Worm (Caenorhabditis elegans) whole organism, young adult: ENCODE measurements around the gene T01D1.5.

ENCODE experiments used
- D2030.7 ChIP-seq: fragments of 200-800 bp; sonication (Bioruptor generic); IDR thresholded peaks from 2 replicates; pipeline ENCODE4 v1.3.6; 2022; ENCODE audit warnings: missing genetic modification reagents, missing genetic modification characterization, missing compliant biosample characterization
- F10E7.11 ChIP-seq: sonication (generic microtip); optimal IDR thresholded peaks from 2 replicates; lab custom pipeline; 2017; ENCODE audit warnings: mild to moderate bottlenecking, missing genetic modification characterization, moderate library complexity, missing compliant biosample characterization
- F39B2.1 ChIP-seq: fragments of 200-800 bp; sonication (Bioruptor generic); IDR thresholded peaks from 2 replicates; pipeline ENCODE4 v1.3.6; 2022; ENCODE audit warnings: missing genetic modification reagents, missing genetic modification characterization, missing compliant biosample characterization
- F57A8.1 ChIP-seq: fragments of 200-800 bp; sonication (Bioruptor generic); optimal IDR thresholded peaks from 2 replicates; lab custom pipeline; 2018; ENCODE audit warnings: mild to moderate bottlenecking, missing genetic modification characterization, moderate library complexity, missing compliant biosample characterization
- F57C9.4 ChIP-seq: sonication (generic microtip); optimal IDR thresholded peaks from 2 replicates; lab custom pipeline; 2017; ENCODE audit warnings: mild to moderate bottlenecking, missing genetic modification characterization, missing compliant biosample characterization
- aptf-2 ChIP-seq: fragments of 200-800 bp; sonication (Bioruptor generic); conservative IDR thresholded peaks from 2 replicates; pipeline ENCODE4 v1.3.6; 2022; ENCODE audit warnings: missing genetic modification reagents, missing genetic modification characterization, missing compliant biosample characterization
- bed-2 ChIP-seq: fragments of 200-800 bp; sonication (Bioruptor generic); IDR thresholded peaks from 2 replicates; pipeline ENCODE4 v1.3.6; 2022; ENCODE audit warnings: missing genetic modification reagents, missing genetic modification characterization, missing compliant biosample characterization
- ceh-100 ChIP-seq: fragments of 200-800 bp; sonication (Bioruptor generic); IDR thresholded peaks from 2 replicates; pipeline ENCODE4 v1.3.6; 2022; ENCODE audit warnings: missing genetic modification reagents, missing genetic modification characterization, missing compliant biosample characterization
- ceh-79 ChIP-seq: sonication (generic microtip); optimal IDR thresholded peaks from 2 replicates; lab custom pipeline; 2017; ENCODE audit warnings: mild to moderate bottlenecking, missing genetic modification characterization, missing compliant biosample characterization
- dpff-1 ChIP-seq: sonication (generic microtip); optimal IDR thresholded peaks from 2 replicates; lab custom pipeline; 2017; ENCODE audit warnings: mild to moderate bottlenecking, missing genetic modification characterization, missing compliant biosample characterization
- him-1 ChIP-seq: sonication (generic microtip); optimal IDR thresholded peaks from 2 replicates; lab custom pipeline; 2016; ENCODE audit warnings: missing genotype, missing genetic modification reagents, missing genetic modification characterization, missing compliant biosample characterization
- hlh-12 ChIP-seq: sonication (generic microtip); optimal IDR thresholded peaks from 2 replicates; lab custom pipeline; 2016; ENCODE audit warnings: missing genetic modification characterization, missing compliant biosample characterization
- repo-1 ChIP-seq: sonication (generic microtip); optimal IDR thresholded peaks from 2 replicates; lab custom pipeline; 2017; ENCODE audit warnings: mild to moderate bottlenecking, missing genetic modification characterization, missing compliant biosample characterization
- zfh-2 ChIP-seq: fragments of 200-800 bp; sonication (Bioruptor generic); conservative IDR thresholded peaks from 2 replicates; pipeline ENCODE4 v1.3.6; 2022; ENCODE audit warnings: missing genetic modification reagents, missing genetic modification characterization, missing compliant biosample characterization
- ztf-26 ChIP-seq: sonication (generic microtip); optimal IDR thresholded peaks from 2 replicates; lab custom pipeline; 2017; ENCODE audit warnings: missing genetic modification characterization, missing compliant biosample characterization

T01D1.5 gene

ce11 chrII:152283-152682 is 36.6 kb downstream of the T01D1.5 start, which contains the start of gene T25D3.3:
TSS of gene T25D3.3 (plus strand) at chrII:152583.
- TF ChIP-seq F39B2.1 (GFP tag; lab: Robert Waterston, UW) (no peak), F57C9.4 (tag; lab: Kevin White, UChicago) (no peak), F10E7.11 (tag; lab: Kevin White, UChicago) (no peak), F57A8.1 (GFP tag; lab: Kevin White, UChicago) (no peak), ceh-79 (tag; lab: Kevin White, UChicago) (no peak), dpff-1 (tag; lab: Kevin White, UChicago) (no peak)

DNA sequence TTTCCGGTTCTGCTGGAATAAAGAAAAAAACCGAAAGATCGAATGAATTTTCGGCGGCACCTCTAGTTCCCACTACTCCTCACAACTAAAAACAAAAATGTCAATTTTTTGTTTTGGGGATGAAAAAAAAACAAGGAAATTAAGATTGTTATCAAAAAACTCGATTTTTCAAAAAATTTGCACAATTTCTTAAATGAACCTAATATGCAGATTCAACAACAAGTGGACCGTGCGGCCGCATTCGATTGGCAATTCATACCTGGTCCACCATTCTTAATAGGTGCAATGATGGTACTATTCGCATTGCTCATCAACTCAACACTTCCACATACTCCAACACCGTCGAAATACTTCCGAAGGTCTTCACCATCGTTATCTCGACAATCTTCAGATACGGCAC is 37.4 kb downstream of the T01D1.5 start:
- no peak for TF ChIP-seq bed-2
- no peak for TF ChIP-seq zfh-2 (GFP tag; lab: Robert Waterston, UW)
- no peak for TF ChIP-seq repo-1 (tag; lab: Kevin White, UChicago)
- no peak for TF ChIP-seq D2030.7
- no peak for TF ChIP-seq ztf-26
- no peak for TF ChIP-seq him-1
- no peak for TF ChIP-seq hlh-12

DNA sequence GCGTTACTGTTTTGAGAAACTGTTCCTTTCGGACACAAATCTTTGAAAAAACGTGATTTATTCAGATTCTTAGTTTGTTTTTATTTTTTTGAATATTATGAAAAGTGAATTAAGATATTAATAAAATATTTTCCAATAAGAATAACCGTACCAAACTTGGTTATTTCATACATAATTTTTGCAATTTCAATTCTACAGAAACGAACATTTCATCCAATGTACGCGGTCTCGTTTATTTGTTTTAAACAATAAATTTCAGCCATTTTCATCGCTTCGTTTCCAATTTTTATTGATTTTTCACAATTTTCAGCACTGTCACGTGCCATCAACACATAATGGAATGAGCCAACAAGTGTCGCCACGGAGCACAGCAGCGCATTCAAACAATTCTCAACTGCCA is 41.9 kb downstream of the T01D1.5 start, which contains the start of gene T25D3.4:
Gene T25D3.4 (plus strand): TSS at position 301 of the 400 bp plus-strand sequence.
- TF ChIP-seq aptf-2 (GFP tag; lab: Robert Waterston, UW) (no peak), ceh-100 (peak; percentile 67)
